Worm (Caenorhabditis elegans): ENCODE data around the gene W07G4.5.

The W07G4.5 gene

DNA sequence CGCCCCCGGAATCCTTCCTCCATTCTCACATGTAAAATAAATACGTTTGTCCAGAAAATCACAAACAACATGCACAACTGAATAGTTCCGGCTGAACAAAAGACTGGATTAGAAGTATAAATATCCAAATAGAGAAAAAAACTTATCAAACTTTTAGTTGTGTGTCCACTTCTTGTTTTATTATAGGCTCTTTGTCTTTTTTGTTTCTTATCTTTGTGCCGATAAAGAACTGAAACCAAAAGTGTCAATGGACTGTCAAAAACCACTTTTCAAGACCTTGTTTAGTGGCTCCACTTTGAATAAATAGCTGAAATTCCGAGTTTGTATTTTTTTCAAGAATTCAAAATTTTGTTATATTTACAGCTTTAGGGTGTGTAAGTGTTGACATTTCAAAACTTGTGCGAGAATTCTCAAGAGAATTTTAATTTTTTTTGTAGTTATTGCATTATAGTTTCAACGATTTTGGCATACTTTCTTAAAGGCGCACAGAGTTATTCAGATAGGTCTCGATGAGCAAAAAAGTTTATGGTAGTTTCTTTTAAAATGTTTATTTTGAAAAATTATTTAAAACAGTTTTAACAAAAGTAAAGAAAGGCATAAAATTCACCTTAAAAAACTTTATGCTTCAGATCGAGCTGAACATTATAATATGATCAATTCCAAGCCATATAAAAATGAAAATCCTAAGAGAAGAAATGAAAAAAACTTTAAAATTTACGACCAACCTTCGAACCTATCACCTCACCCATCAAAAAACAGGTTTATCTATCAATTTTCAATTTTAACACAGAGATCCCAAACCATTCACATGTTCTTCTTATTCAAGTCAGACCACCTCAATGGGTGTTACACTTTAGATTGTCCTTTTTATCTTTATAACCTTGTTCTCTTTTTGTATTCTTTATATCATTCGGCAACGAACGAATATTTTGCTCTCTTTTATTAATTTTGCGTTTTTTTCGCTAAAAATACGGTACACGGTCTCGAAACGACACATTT, 1.4 kb upstream of the W07G4.5 start (continued):
- no peak for TF ChIP-seq akir-1 (GFP tag; optimal IDR thresholded peaks at IDR 0.05)
- TF ChIP-seq rec-8 (tag; optimal IDR thresholded peaks at IDR 0.05): no peak
- TF ChIP-seq cebp-1 (GFP tag; IDR thresholded peaks at IDR 0.05): no peak
- TF ChIP-seq cebp-1 (tag; optimal IDR thresholded peaks at IDR 0.05): peak; percentile 5
- TF ChIP-seq nhr-80 (tag; optimal IDR thresholded peaks at IDR 0.05): peak; percentile 85
- TF ChIP-seq tbp1 (GFP tag; optimal IDR thresholded peaks at IDR 0.05): peak; percentile 33
- no peak for TF ChIP-seq xnd-1 (tag; optimal IDR thresholded peaks at IDR 0.05)
- TF ChIP-seq let-607 (tag; optimal IDR thresholded peaks at IDR 0.05): peak in 1 of 2 experiments; percentile 7

DNA sequence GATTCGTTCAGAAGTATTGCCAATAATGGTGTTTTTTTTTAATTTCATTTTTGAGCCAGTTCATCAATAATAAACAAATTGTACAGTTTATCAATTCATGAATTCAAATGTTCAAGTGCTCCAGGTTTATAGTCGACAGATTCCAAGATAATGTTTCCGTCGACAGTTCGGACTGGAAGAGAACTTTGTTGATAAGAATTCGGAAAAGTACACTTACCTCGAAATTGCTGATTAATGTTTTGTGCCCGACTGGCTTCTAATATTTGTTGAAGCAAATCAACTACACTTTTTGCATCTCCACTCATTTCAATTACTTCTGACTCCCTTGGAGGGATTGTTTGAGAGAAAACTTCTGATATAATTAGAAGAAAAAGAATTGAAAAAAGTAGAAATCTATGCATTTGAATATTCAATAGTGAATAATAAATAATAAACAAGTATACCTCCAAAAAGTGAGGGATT, 1.4 kb downstream of the W07G4.5 start, which contains the start of gene W07G4.8:
Gene W07G4.8, minus strand, starts transcription at position 412 of the 462 bp plus-strand sequence.
- TF ChIP-seq ZK185.1 (tag; optimal IDR thresholded peaks at IDR 0.05; ENCODE audit: poor library complexity, severe bottlenecking): peak; percentile 26
- no peak for TF ChIP-seq lir-1 (GFP tag; conservative IDR thresholded peaks at IDR 0.05)
- no peak for TF ChIP-seq ceh-40 (GFP tag; IDR thresholded peaks at IDR 0.05)
- no peak for TF ChIP-seq die-1 (tag; optimal IDR thresholded peaks at IDR 0.05)
- TF ChIP-seq K11D2.4 (GFP tag; IDR thresholded peaks at IDR 0.05): no peak
- no peak for TF ChIP-seq lsl-1 (GFP tag; optimal IDR thresholded peaks at IDR 0.05)
- peak; percentile 83 for TF ChIP-seq nhr-80 (tag; optimal IDR thresholded peaks at IDR 0.05)

DNA sequence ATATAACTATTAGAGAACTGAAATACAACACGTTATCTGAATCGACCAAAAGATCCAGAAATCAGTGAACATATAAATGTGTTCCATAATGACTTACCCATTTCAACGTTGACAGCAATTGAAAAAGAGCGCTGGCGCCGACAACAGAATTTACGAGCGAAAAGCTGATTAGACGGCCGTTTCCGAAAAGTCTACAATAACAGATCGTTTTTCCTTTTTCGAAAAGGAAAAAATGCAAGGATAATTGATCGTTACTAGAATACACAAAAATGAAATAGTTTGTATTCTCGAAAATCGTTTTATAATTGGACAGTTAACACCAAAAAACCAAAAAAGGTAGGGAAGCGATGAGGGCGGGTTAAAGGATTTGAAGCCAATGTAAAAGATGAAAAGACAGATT, 5.9 kb downstream of the W07G4.5 start, which contains the start of gene srr-1:
Gene srr-1, minus strand, starts transcription at position 101 of the 400 bp plus-strand sequence.
- TF ChIP-seq madf-10 (tag; optimal IDR thresholded peaks at IDR 0.05): no peak
- TF ChIP-seq Y53G8AR.9 (GFP tag; conservative IDR thresholded peaks at IDR 0.05): no peak
- no peak for TF ChIP-seq snpc-1.1 (tag; optimal IDR thresholded peaks at IDR 0.05; ENCODE audit: insufficient read depth)
- TF ChIP-seq Y56A3A.18 (GFP tag; IDR thresholded peaks at IDR 0.05): no peak
- no peak for TF ChIP-seq let-607 (tag; optimal IDR thresholded peaks at IDR 0.05)
- no peak for TF ChIP-seq K11D2.4 (GFP tag; IDR thresholded peaks at IDR 0.05)
- TF ChIP-seq chd-7 (tag; optimal IDR thresholded peaks at IDR 0.05): no peak
- TF ChIP-seq F49E8.2 (tag; optimal IDR thresholded peaks at IDR 0.05; ENCODE audit: insufficient read depth): no peak
- TF ChIP-seq sptf-2 (GFP tag; optimal IDR thresholded peaks at IDR 0.05): no peak
- TF ChIP-seq egrh-3 (GFP tag; IDR thresholded peaks at IDR 0.05): no peak
- TF ChIP-seq mel-28 (tag; optimal IDR thresholded peaks at IDR 0.05; ENCODE audit: borderline replicate concordance): no peak
- no peak for TF ChIP-seq F22D6.2 (tag; optimal IDR thresholded peaks at IDR 0.05)
- no peak for TF ChIP-seq tbp1 (GFP tag; optimal IDR thresholded peaks at IDR 0.05)

DNA sequence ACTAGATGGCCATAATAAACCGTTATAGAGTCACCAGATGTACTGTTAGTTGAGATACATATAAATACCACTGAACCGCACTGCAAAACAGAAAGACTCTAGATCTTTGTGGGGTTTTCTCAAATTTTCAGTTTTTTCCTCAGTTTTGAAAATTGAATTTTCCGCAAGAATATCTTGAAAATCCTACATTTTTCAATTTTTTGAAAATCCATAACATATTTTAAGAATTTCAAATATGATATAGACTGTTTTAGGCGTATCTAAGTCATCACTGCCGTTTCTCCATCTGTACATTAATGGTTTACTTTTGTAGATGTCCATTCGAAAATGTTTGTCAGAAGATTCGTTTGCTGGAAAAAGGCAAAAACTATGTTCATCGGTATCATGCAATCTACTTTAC, 14.1 kb downstream of the W07G4.5 start, which contains the start of gene F42E8.1:
Gene F42E8.1, plus strand, starts transcription at position 301 of the 400 bp plus-strand sequence.
- no peak for TF ChIP-seq madf-8 (GFP tag; conservative IDR thresholded peaks at IDR 0.05)
- no peak for TF ChIP-seq Y53G8AR.9 (GFP tag; conservative IDR thresholded peaks at IDR 0.05)
- no peak for TF ChIP-seq gei-17 (GFP tag; optimal IDR thresholded peaks at IDR 0.05)
- TF ChIP-seq ceh-27 (GFP tag; optimal IDR thresholded peaks at IDR 0.05): no peak
- no peak for TF ChIP-seq lin-35 (GFP tag; optimal IDR thresholded peaks at IDR 0.05)
- no peak for TF ChIP-seq attf-5 (GFP tag; optimal IDR thresholded peaks at IDR 0.05)
- TF ChIP-seq snpc-1.1 (tag; optimal IDR thresholded peaks at IDR 0.05; ENCODE audit: insufficient read depth): no peak
- TF ChIP-seq F49E8.2 (tag; optimal IDR thresholded peaks at IDR 0.05; ENCODE audit: insufficient read depth): no peak
- TF ChIP-seq pbrm-1 (GFP tag; IDR thresholded peaks at IDR 0.05): no peak
- no peak for TF ChIP-seq ama-1 (optimal IDR thresholded peaks at IDR 0.05)
- TF ChIP-seq ama-1 (GFP tag; optimal IDR thresholded peaks at IDR 0.05): no peak
- TF ChIP-seq tbp1 (GFP tag; optimal IDR thresholded peaks at IDR 0.05): no peak
- no peak for TF ChIP-seq tlf-1 (GFP tag; optimal IDR thresholded peaks at IDR 0.05)
